Worm (Caenorhabditis elegans) whole organism, L1 larva: ENCODE measurements around the gene egl-21.

Source experiments
- ceh-90 ChIP-seq: sonication (generic microtip); optimal IDR thresholded peaks from 2 replicates; lab custom pipeline; 2016; ENCODE audit warnings: missing genetic modification characterization, missing compliant biosample characterization
- egl-27 ChIP-seq, 2 experiments: fragments of 150-350 bp in 1 of 2; sonication (generic microtip); optimal IDR thresholded peaks; 3 replicates each; lab custom pipeline; 2017 to 2018; ENCODE audit warnings: missing biosample characterization in 2 of 2, missing genetic modification characterization in 2 of 2, missing genetic modification reagents in 2 of 2
- fkh-10 ChIP-seq: sonication (generic microtip); optimal IDR thresholded peaks from 2 replicates; lab custom pipeline; 2017; ENCODE audit warnings: missing biosample characterization, missing genetic modification reagents, missing genetic modification characterization
- lin-39 ChIP-seq: fragments of 150-350 bp; optimal IDR thresholded peaks from 2 replicates; lab custom pipeline; 2014; ENCODE audit warnings: missing biosample characterization, missing genetic modification reagents, missing genetic modification characterization
- pqm-1 ChIP-seq: sonication (generic microtip); optimal IDR thresholded peaks from 3 replicates; lab custom pipeline; 2017; ENCODE audit warnings: missing biosample characterization, missing genetic modification characterization
- rnt-1 ChIP-seq: sonication (generic microtip); optimal IDR thresholded peaks from 2 replicates; lab custom pipeline; 2016; ENCODE audit warnings: mild to moderate bottlenecking, missing genetic modification characterization, moderate library complexity, missing compliant biosample characterization
- snpc-4 ChIP-seq: fragments of 150-350 bp; optimal IDR thresholded peaks from 2 replicates; lab custom pipeline; 2014; ENCODE audit warnings: missing biosample characterization, missing genetic modification characterization
- unc-30 ChIP-seq: sonication (generic microtip); optimal IDR thresholded peaks from 2 replicates; lab custom pipeline; 2017; ENCODE audit warnings: missing biosample characterization, missing genetic modification characterization
- ztf-4 ChIP-seq: fragments of 150-350 bp; optimal IDR thresholded peaks from 2 replicates; lab custom pipeline; 2014; ENCODE audit warnings: missing biosample characterization, missing genetic modification characterization

- TF ChIP-seq pqm-1 (tag; lab: Kevin White, UChicago) (no peak), lin-39 (tag; lab: Kevin White, UChicago) (no peak), ceh-90 (no peak), egl-27 (tag; optimal IDR thresholded peaks at IDR 0.05; lab: Kevin White, UChicago) (no peak), ztf-4 (tag; lab: Kevin White, UChicago) (no peak), snpc-4 (tag; lab: Kevin White, UChicago) (no peak), unc-30 (tag; lab: Kevin White, UChicago) (no peak), fkh-10 (GFP tag; lab: Kevin White, UChicago) (no peak), rnt-1 (tag; lab: Kevin White, UChicago) (no peak)
These were observed 44.5 kb downstream of the egl-21 start for ce11 chrIV:10437114-10437513.
